Worm (Caenorhabditis elegans) whole organism, L4/young adult: ENCODE measurements around the gene sre-47.

ENCODE experiments used
- W03F9.2 ChIP-seq: fragments of 150-350 bp; optimal IDR thresholded peaks from 2 replicates; lab custom pipeline; 2014; ENCODE audit warnings: missing biosample characterization, missing genetic modification characterization
- dao-5 ChIP-seq: sonication (generic microtip); optimal IDR thresholded peaks from 2 replicates; lab custom pipeline; 2016; ENCODE audit warnings: missing genotype, missing genetic modification characterization, moderate library complexity, missing compliant biosample characterization
- him-1 ChIP-seq: sonication (generic microtip); optimal IDR thresholded peaks from 2 replicates; lab custom pipeline; 2016; ENCODE audit warnings: missing genotype, missing genetic modification reagents, missing genetic modification characterization, missing compliant biosample characterization

ce11 chrII:13982247-13982646 is 2.2 kb downstream of the sre-47 start:
- TF ChIP-seq him-1 (tag; lab: Kevin White, UChicago) (no peak), dao-5 (no peak), W03F9.2 (tag; lab: Kevin White, UChicago) (no peak)
